Worm (Caenorhabditis elegans): Measurements from ENCODE around the gene git-1.
A peak's percentile ranks its signal among the peaks of the same experiment; 100 is the strongest.

Gene git-1

ce11 chrX:10576410-10576809 lies 51.7 kb downstream of the git-1 start (continued):
- TF ChIP-seq mes-2 (tag; optimal IDR thresholded peaks at IDR 0.05; ENCODE audit: poor library complexity, severe bottlenecking): peak; percentile 75
- TF ChIP-seq nhr-41 (GFP tag; IDR thresholded peaks at IDR 0.05): no peak
- no peak for TF ChIP-seq madf-9 (GFP tag; conservative IDR thresholded peaks at IDR 0.05)
- no peak for TF ChIP-seq daf-8 (GFP tag; IDR thresholded peaks at IDR 0.05)
- no peak for TF ChIP-seq T26A8.4 (GFP tag; IDR thresholded peaks at IDR 0.05)
- TF ChIP-seq lir-3 (tag; optimal IDR thresholded peaks at IDR 0.05): no peak
- no peak for TF ChIP-seq lin-29 (GFP tag; IDR thresholded peaks at IDR 0.05)
- peak; percentile 59 for TF ChIP-seq ztf-7 (tag; optimal IDR thresholded peaks at IDR 0.05)
- TF ChIP-seq nhr-111 (GFP tag; optimal IDR thresholded peaks at IDR 0.05): no peak
- no peak for TF ChIP-seq ZK546.5 (tag; optimal IDR thresholded peaks at IDR 0.05)
- no peak for TF ChIP-seq ceh-62 (tag; optimal IDR thresholded peaks at IDR 0.05)
- TF ChIP-seq fos-1 (tag; optimal IDR thresholded peaks at IDR 0.05): no peak
- peak; percentile 71 for TF ChIP-seq nhr-11 (tag; optimal IDR thresholded peaks at IDR 0.05)
- peak; percentile 46 for TF ChIP-seq hmg-1.1 (GFP tag; IDR thresholded peaks at IDR 0.05)
- TF ChIP-seq unc-39 (tag; optimal IDR thresholded peaks at IDR 0.05): no peak
- no peak for TF ChIP-seq nhr-102 (tag; optimal IDR thresholded peaks at IDR 0.05)
- no peak for TF ChIP-seq mdt-29 (GFP tag; IDR thresholded peaks at IDR 0.05)
- TF ChIP-seq lin-15B (tag; optimal IDR thresholded peaks at IDR 0.05): no peak
- no peak for TF ChIP-seq tra-1 (GFP tag; IDR thresholded peaks at IDR 0.05)
- peak; percentile 91 for TF ChIP-seq nhr-77 (tag; optimal IDR thresholded peaks at IDR 0.05)
- no peak for TF ChIP-seq D1046.2 (GFP tag; IDR thresholded peaks at IDR 0.05)
- TF ChIP-seq hlh-11 (tag; optimal IDR thresholded peaks at IDR 0.05): peak; percentile 30
- no peak for TF ChIP-seq daf-19 (GFP tag; conservative IDR thresholded peaks at IDR 0.05)
- TF ChIP-seq mxl-3 (GFP tag; optimal IDR thresholded peaks at IDR 0.05): peak; percentile 37
- TF ChIP-seq T20F7.1 (GFP tag; optimal IDR thresholded peaks at IDR 0.05): peak; percentile 62
- TF ChIP-seq spr-1 (tag; optimal IDR thresholded peaks at IDR 0.05): peak; percentile 5
- TF ChIP-seq daf-16 (GFP tag; optimal IDR thresholded peaks at IDR 0.05): no peak
- TF ChIP-seq daf-16 (tag; optimal IDR thresholded peaks at IDR 0.05): peak; percentile 88
- no peak for TF ChIP-seq lin-1 (GFP tag; IDR thresholded peaks at IDR 0.05)
- no peak for TF ChIP-seq Y75B8A.6 (GFP tag; IDR thresholded peaks at IDR 0.05)
- no peak for TF ChIP-seq nhr-237 (tag; optimal IDR thresholded peaks at IDR 0.05)
- no peak for TF ChIP-seq hif-1 (tag; optimal IDR thresholded peaks at IDR 0.05)
- TF ChIP-seq ceh-32 (tag; optimal IDR thresholded peaks at IDR 0.05; ENCODE audit: poor library complexity): no peak
- TF ChIP-seq pha-4 (GFP tag; IDR thresholded peaks at IDR 0.05): no peak
- TF ChIP-seq pha-4 (tag; optimal IDR thresholded peaks at IDR 0.05): peak; percentile 71
- no peak for TF ChIP-seq Y5F2A.4 (GFP tag; optimal IDR thresholded peaks at IDR 0.05)
- TF ChIP-seq nhr-25 (tag; optimal IDR thresholded peaks at IDR 0.05; ENCODE audit: borderline replicate concordance, insufficient read depth): peak; percentile 42
- TF ChIP-seq spr-3 (GFP tag; optimal IDR thresholded peaks at IDR 0.05): no peak
- peak; percentile 56 for TF ChIP-seq dve-1 (tag; optimal IDR thresholded peaks at IDR 0.05; ENCODE audit: insufficient read depth)
- no peak for TF ChIP-seq ceh-20 (GFP tag; IDR thresholded peaks at IDR 0.05)
- no peak for TF ChIP-seq egl-43 (GFP tag; IDR thresholded peaks at IDR 0.05)
- TF ChIP-seq nhr-6 (tag; optimal IDR thresholded peaks at IDR 0.05): no peak
- no peak for TF ChIP-seq ceh-44 (GFP tag; IDR thresholded peaks at IDR 0.05)
- TF ChIP-seq pqm-1 (tag; optimal IDR thresholded peaks at IDR 0.05): peak; percentile 46
- peak; percentile 82 for TF ChIP-seq lin-13 (GFP tag; optimal IDR thresholded peaks at IDR 0.05)
- TF ChIP-seq aly-2 (tag; optimal IDR thresholded peaks at IDR 0.05): no peak
- no peak for TF ChIP-seq gei-8 (GFP tag; optimal IDR thresholded peaks at IDR 0.05)
- no peak for TF ChIP-seq ceh-82 (tag; optimal IDR thresholded peaks at IDR 0.05)
- peak; percentile 23 for TF ChIP-seq dpl-1 (GFP tag; optimal IDR thresholded peaks at IDR 0.05)
- no peak for TF ChIP-seq skn-1 (tag; optimal IDR thresholded peaks at IDR 0.05)
- no peak for TF ChIP-seq Y105C5A.15 (GFP tag; IDR thresholded peaks at IDR 0.05)
- TF ChIP-seq zag-1 (tag; optimal IDR thresholded peaks at IDR 0.05): no peak
- no peak for TF ChIP-seq F49E8.2 (tag; optimal IDR thresholded peaks at IDR 0.05; ENCODE audit: borderline replicate concordance)

Measured in whole organism, L4 larva.